Fruit fly (Drosophila melanogaster) whole organism, prepupa: ENCODE data around the gene Cand1.

ENCODE experiments used
- CG10631 ChIP-seq: fragments of 200-800 bp; sonication (Bioruptor generic); optimal IDR thresholded peaks from 2 replicates; lab custom pipeline; 2016; ENCODE audit warnings: missing biosample characterization, missing genetic modification characterization
- CG11294 ChIP-seq: fragments of 200-800 bp; sonication (Bioruptor generic); IDR thresholded peaks from 2 replicates; pipeline ENCODE4 v1.3.6; 2022; ENCODE audit warnings: missing biosample characterization, missing genetic modification characterization
- CG11762 ChIP-seq: fragments of 200-800 bp; sonication (Bioruptor generic); optimal IDR thresholded peaks from 3 replicates; lab custom pipeline; 2016; ENCODE audit warnings: missing biosample characterization, missing genetic modification characterization; ENCODE audit not compliant: insufficient read depth
- CG15336 ChIP-seq: fragments of 200-800 bp; sonication (Bioruptor generic); IDR thresholded peaks from 2 replicates; pipeline ENCODE4 v1.3.6; 2022; ENCODE audit warnings: missing biosample characterization, missing genetic modification characterization
- CG16779 ChIP-seq: fragments of 200-800 bp; sonication (Bioruptor generic); optimal IDR thresholded peaks from 3 replicates; lab custom pipeline; 2017; ENCODE audit warnings: missing biosample characterization, mild to moderate bottlenecking, missing genetic modification characterization
- CG3032 ChIP-seq: fragments of 200-800 bp; optimal IDR thresholded peaks from 2 replicates; lab custom pipeline; 2019; ENCODE audit warnings: missing biosample characterization, mild to moderate bottlenecking, missing genetic modification characterization, moderate library complexity
- CG31627 ChIP-seq: fragments of 200-800 bp; sonication (Bioruptor generic); optimal IDR thresholded peaks from 3 replicates; lab custom pipeline; 2016; ENCODE audit warnings: missing biosample characterization, missing genetic modification characterization
- CG32006 ChIP-seq: fragments of 200-800 bp; sonication (Bioruptor generic); optimal IDR thresholded peaks from 3 replicates; lab custom pipeline; 2017; ENCODE audit warnings: missing biosample characterization, mild to moderate bottlenecking, missing genetic modification characterization
- CG6163 ChIP-seq: fragments of 200-800 bp; sonication (Bioruptor generic); IDR thresholded peaks from 3 replicates; pipeline ENCODE4 v1.3.6; 2022; ENCODE audit warnings: missing biosample characterization, missing genetic modification characterization
- CG8119 ChIP-seq: fragments of 200-800 bp; sonication (Bioruptor generic); IDR thresholded peaks from 3 replicates; pipeline ENCODE4 v1.3.6; 2022; ENCODE audit warnings: missing biosample characterization, missing genetic modification characterization
- CG8319 ChIP-seq: fragments of 200-800 bp; sonication (Bioruptor generic); optimal IDR thresholded peaks from 3 replicates; lab custom pipeline; 2016; ENCODE audit warnings: missing biosample characterization, missing genetic modification characterization
- CG8632 ChIP-seq: fragments of 200-800 bp; sonication (Bioruptor generic); optimal IDR thresholded peaks from 3 replicates; lab custom pipeline; 2016; ENCODE audit warnings: missing biosample characterization, missing genetic modification characterization
- CG9139 ChIP-seq: fragments of 200-800 bp; sonication (Bioruptor generic); optimal IDR thresholded peaks from 3 replicates; lab custom pipeline; 2017; ENCODE audit warnings: missing biosample characterization, mild to moderate bottlenecking, missing genetic modification characterization
- Eip75B ChIP-seq: fragments of 200-800 bp; sonication (Bioruptor generic); optimal IDR thresholded peaks from 3 replicates; lab custom pipeline; 2016; ENCODE audit warnings: missing biosample characterization, missing genetic modification characterization
- Eip78C ChIP-seq: fragments of 200-800 bp; sonication (Bioruptor generic); peaks from one replicate; lab custom pipeline; 2016; ENCODE audit warnings: missing biosample characterization, missing genetic modification characterization
- Eip93F ChIP-seq: fragments of 200-800 bp; sonication (Bioruptor generic); optimal IDR thresholded peaks from 2 replicates; lab custom pipeline; 2016; ENCODE audit warnings: missing biosample characterization, mild to moderate bottlenecking, missing genetic modification characterization
- Ets21C ChIP-seq: fragments of 200-800 bp; sonication (Bioruptor generic); optimal IDR thresholded peaks from 3 replicates; lab custom pipeline; 2016; ENCODE audit warnings: missing biosample characterization, missing genetic modification characterization
- Ets96B ChIP-seq: fragments of 200-800 bp; optimal IDR thresholded peaks from 2 replicates; lab custom pipeline; 2019; ENCODE audit warnings: missing biosample characterization, mild to moderate bottlenecking, missing genetic modification characterization, moderate library complexity
- Gug ChIP-seq: fragments of 200-800 bp; sonication (Bioruptor generic); IDR thresholded peaks from 2 replicates; pipeline ENCODE4 v1.3.6; 2022; ENCODE audit warnings: missing biosample characterization, missing genetic modification characterization
- Hr38 ChIP-seq: sonication (Bioruptor generic); optimal IDR thresholded peaks from 2 replicates; lab custom pipeline; 2016; ENCODE audit warnings: missing biosample characterization, missing genetic modification characterization
- Lpt ChIP-seq: fragments of 200-800 bp; sonication (Bioruptor generic); optimal IDR thresholded peaks from 3 replicates; lab custom pipeline; 2016; ENCODE audit warnings: missing biosample characterization, missing genetic modification characterization
- OdsH ChIP-seq: fragments of 200-800 bp; sonication (Bioruptor generic); optimal IDR thresholded peaks from 3 replicates; lab custom pipeline; 2016; ENCODE audit warnings: missing biosample characterization, missing genetic modification characterization
- Smox ChIP-seq: fragments of 200-800 bp; sonication (Bioruptor generic); optimal IDR thresholded peaks from 3 replicates; lab custom pipeline; 2016; ENCODE audit warnings: missing biosample characterization, missing genetic modification characterization
- Sox14 ChIP-seq: fragments of 200-800 bp; sonication (Bioruptor generic); optimal IDR thresholded peaks from 3 replicates; lab custom pipeline; 2016; ENCODE audit warnings: missing biosample characterization, missing genetic modification characterization
- Sox15 ChIP-seq: fragments of 200-800 bp; sonication (Bioruptor generic); optimal IDR thresholded peaks from 3 replicates; lab custom pipeline; 2016; ENCODE audit warnings: missing biosample characterization, missing genetic modification characterization
- cyc ChIP-seq: fragments of 200-800 bp; sonication (Bioruptor generic); optimal IDR thresholded peaks from 3 replicates; lab custom pipeline; 2016; ENCODE audit warnings: missing biosample characterization, missing genetic modification characterization
- dac ChIP-seq: fragments of 200-800 bp; sonication (Bioruptor generic); optimal IDR thresholded peaks from 2 replicates; lab custom pipeline; 2017; ENCODE audit warnings: missing biosample characterization, mild to moderate bottlenecking, missing genetic modification characterization
- dsx ChIP-seq: fragments of 200-800 bp; optimal IDR thresholded peaks from 3 replicates; lab custom pipeline; 2019; ENCODE audit warnings: missing biosample characterization, mild to moderate bottlenecking, missing genetic modification characterization, moderate library complexity; ENCODE audit not compliant: poor library complexity, severe bottlenecking
- eg ChIP-seq: fragments of 200-800 bp; sonication (Bioruptor generic); IDR thresholded peaks from 3 replicates; pipeline ENCODE4 v1.3.6; 2022; ENCODE audit warnings: missing biosample characterization, missing genetic modification characterization
- esn ChIP-seq: fragments of 200-800 bp; sonication (Bioruptor generic); optimal IDR thresholded peaks from 2 replicates; lab custom pipeline; 2016; ENCODE audit warnings: missing biosample characterization, mild to moderate bottlenecking, missing genetic modification characterization, moderate library complexity
- fd85E ChIP-seq: fragments of 200-800 bp; sonication (Bioruptor generic); optimal IDR thresholded peaks from 3 replicates; lab custom pipeline; 2016; ENCODE audit warnings: missing biosample characterization, missing genetic modification characterization
- fkh ChIP-seq: fragments of 200-800 bp; sonication (Bioruptor generic); optimal IDR thresholded peaks from 3 replicates; lab custom pipeline; 2017; ENCODE audit warnings: missing biosample characterization, mild to moderate bottlenecking, missing genetic modification characterization, moderate library complexity
- lz ChIP-seq: fragments of 200-800 bp; sonication (Bioruptor generic); optimal IDR thresholded peaks from 3 replicates; lab custom pipeline; 2016; ENCODE audit warnings: missing biosample characterization, missing genetic modification characterization
- net ChIP-seq: fragments of 200-800 bp; sonication (Bioruptor generic); optimal IDR thresholded peaks from 3 replicates; lab custom pipeline; 2016; ENCODE audit warnings: missing biosample characterization, missing genetic modification characterization
- pdm3 ChIP-seq: fragments of 200-800 bp; sonication (Bioruptor generic); optimal IDR thresholded peaks from 3 replicates; lab custom pipeline; 2016; ENCODE audit warnings: missing biosample characterization, missing genetic modification characterization
- salr ChIP-seq, 2 experiments: fragments of 200-800 bp; sonication (Bioruptor generic); optimal IDR thresholded peaks; 3 replicates each; lab custom pipeline; 2016 to 2018; ENCODE audit warnings: missing biosample characterization in 2 of 2, missing genetic modification characterization in 2 of 2, mild to moderate bottlenecking in 1 of 2
- svp ChIP-seq: fragments of 200-800 bp; sonication (Bioruptor generic); peaks from one replicate; lab custom pipeline; 2016; ENCODE audit warnings: missing biosample characterization, missing genetic modification characterization
- topi ChIP-seq: fragments of 200-800 bp; sonication (Bioruptor generic); optimal IDR thresholded peaks from 3 replicates; lab custom pipeline; 2016; ENCODE audit warnings: missing biosample characterization, missing genetic modification characterization
- vri ChIP-seq: fragments of 200-800 bp; sonication (Bioruptor generic); optimal IDR thresholded peaks from 3 replicates; lab custom pipeline; 2016; ENCODE audit warnings: missing biosample characterization, mild to moderate bottlenecking, missing genetic modification characterization

Cand1 gene

DNA sequence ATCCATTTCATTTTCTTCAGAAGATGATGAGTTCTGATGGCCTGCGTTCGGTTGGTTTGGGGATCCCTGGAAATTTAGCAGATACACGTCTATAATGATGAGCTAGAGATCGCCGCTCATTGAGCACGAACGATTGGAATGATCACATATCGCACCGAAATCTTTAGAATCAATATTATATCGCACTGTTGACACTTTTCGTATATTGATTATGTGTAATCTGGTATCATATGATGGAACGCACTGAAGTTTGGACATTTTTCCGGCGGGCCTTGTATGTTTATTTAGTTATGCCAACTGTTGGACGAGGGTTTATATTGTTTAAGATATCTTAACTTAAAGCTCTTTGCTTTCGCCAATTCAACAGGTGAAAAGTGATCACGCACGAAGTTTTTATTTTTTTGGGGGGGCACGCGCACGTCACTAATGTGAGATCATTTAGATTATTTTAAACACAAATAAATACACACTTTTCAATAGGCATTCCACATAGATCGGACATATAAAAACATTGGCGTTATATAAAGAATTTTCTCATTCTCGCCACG, 41.4 kb downstream of the Cand1 start:
- TF ChIP-seq Ets96B (tag; lab: Kevin White, UChicago) (no peak), cyc (GFP tag; lab: Kevin White, UChicago) (peak; percentile 9), CG10631 (GFP tag; lab: Kevin White, UChicago) (no peak), Gug (GFP tag; lab: Robert Waterston, UW) (no peak), lz (GFP tag; lab: Kevin White, UChicago) (no peak), Smox (GFP tag; lab: Kevin White, UChicago) (no peak), dac (GFP tag; lab: Kevin White, UChicago) (no peak), fkh (GFP tag; lab: Kevin White, UChicago) (peak; percentile 85), Ets21C (GFP tag; lab: Kevin White, UChicago) (no peak), Eip75B (GFP tag; lab: Kevin White, UChicago) (no peak), Eip78C (peak; percentile 71), eg (GFP tag; lab: Robert Waterston, UW) (no peak), CG32006 (no peak), CG16779 (no peak), CG15336 (no peak), CG31627 (GFP tag; lab: Kevin White, UChicago) (no peak), CG11762 (GFP tag; lab: Kevin White, UChicago) (no peak), dsx (GFP tag; lab: Kevin White, UChicago) (no peak), pdm3 (GFP tag; lab: Kevin White, UChicago) (no peak), CG6163 (GFP tag; lab: Robert Waterston, UW) (no peak), Lpt (GFP tag; lab: Kevin White, UChicago) (no peak), CG9139 (no peak), Hr38 (GFP tag; lab: Kevin White, UChicago) (no peak), CG8632 (GFP tag; lab: Kevin White, UChicago) (no peak)

- TF ChIP-seq net: no peak
- TF ChIP-seq vri: peak; percentile 94
- TF ChIP-seq Eip93F: peak; percentile 27
Observed at dm6 chr2L:10320174-10320775, 42.2 kb downstream of the Cand1 start.

DNA sequence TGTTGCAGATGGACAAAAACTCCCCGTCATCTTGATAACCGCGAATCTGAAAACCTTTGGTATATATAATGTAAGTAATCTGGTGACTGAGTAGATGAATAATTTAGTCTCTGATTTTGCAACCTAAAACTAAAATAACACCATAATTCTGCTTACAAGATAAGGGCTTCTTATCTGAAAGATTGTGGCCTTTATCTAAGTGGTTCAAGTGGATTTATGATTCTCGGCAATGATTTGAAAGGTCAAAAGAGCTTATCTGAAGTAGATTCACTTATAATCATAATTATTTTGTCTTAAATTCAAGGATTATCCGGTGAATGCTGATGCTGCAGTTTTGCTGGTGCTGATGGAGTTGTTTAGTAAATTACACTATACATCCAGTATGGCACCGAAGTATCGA, 46.6 kb downstream of the Cand1 start:
- TF ChIP-seq svp (GFP tag; lab: Kevin White, UChicago) (no peak), dsx (GFP tag; lab: Kevin White, UChicago) (no peak), Hr38 (GFP tag; lab: Kevin White, UChicago) (no peak), CG11294 (GFP tag; lab: Robert Waterston, UW) (no peak), OdsH (no peak), Ets21C (GFP tag; lab: Kevin White, UChicago) (no peak), Sox15 (GFP tag; lab: Kevin White, UChicago) (no peak), CG8319 (GFP tag; lab: Kevin White, UChicago) (no peak), Lpt (GFP tag; lab: Kevin White, UChicago) (no peak), Eip93F (no peak), net (no peak), salr (GFP tag; optimal IDR thresholded peaks at IDR 0.05; lab: Kevin White, UChicago) (no peak), CG31627 (GFP tag; lab: Kevin White, UChicago) (no peak)

- TF ChIP-seq Sox15 (GFP tag; lab: Kevin White, UChicago) (no peak), Sox14 (peak; percentile 21), cyc (GFP tag; lab: Kevin White, UChicago) (peak; percentile 22), dac (GFP tag; lab: Kevin White, UChicago) (no peak), CG3032 (tag; lab: Kevin White, UChicago) (peak; percentile 34), topi (GFP tag; lab: Kevin White, UChicago) (peak; percentile 26), fd85E (GFP tag; lab: Kevin White, UChicago) (no peak), salr (GFP tag; optimal IDR thresholded peaks at IDR 0.05; lab: Kevin White, UChicago) (no peak), Eip75B (GFP tag; lab: Kevin White, UChicago) (no peak), esn (GFP tag; lab: Kevin White, UChicago) (peak; percentile 6), CG31627 (GFP tag; lab: Kevin White, UChicago) (no peak), fkh (GFP tag; lab: Kevin White, UChicago) (peak; percentile 25), CG8119 (no peak), CG9139 (no peak)
Observed at dm6 chr2L:10314327-10315210, 47.9 kb downstream of the Cand1 start, which contains the start of the genes Usp14 and CG4972. Usp14 (minus strand) TSS chr2L:10314396. CG4972 (plus strand) TSS chr2L:10314792.
